Fruit fly (Drosophila melanogaster): Measurements from ENCODE around the gene Nepl8.

Gene Nepl8

dm6 chr2L:16501366-16501765 is 13.4 kb downstream of the Nepl8 start (continued):
- TF ChIP-seq fkh (GFP tag; optimal IDR thresholded peaks at IDR 0.05) (no peak), fd85E (GFP tag; optimal IDR thresholded peaks at IDR 0.05) (no peak), OdsH (GFP tag; optimal IDR thresholded peaks at IDR 0.05) (peak; percentile 8), CG10669 (GFP tag; optimal IDR thresholded peaks at IDR 0.05) (no peak), Sox14 (GFP tag; optimal IDR thresholded peaks at IDR 0.05) (no peak), CG11902 (GFP tag; optimal IDR thresholded peaks at IDR 0.05) (no peak), Eip93F (GFP tag; optimal IDR thresholded peaks at IDR 0.05) (no peak), CG16779 (tag; optimal IDR thresholded peaks at IDR 0.05) (peak; percentile 38), ss (GFP tag; optimal IDR thresholded peaks at IDR 0.05) (no peak), acj6 (GFP tag; optimal IDR thresholded peaks at IDR 0.05) (no peak), vri (GFP tag; optimal IDR thresholded peaks at IDR 0.05) (no peak), CG8632 (GFP tag; optimal IDR thresholded peaks at IDR 0.05) (no peak)

- TF ChIP-seq CG9139 (GFP tag; optimal IDR thresholded peaks at IDR 0.05) = peak; percentile 31
- TF ChIP-seq dac (GFP tag; optimal IDR thresholded peaks at IDR 0.05) = no peak
- TF ChIP-seq Sox15 (GFP tag; optimal IDR thresholded peaks at IDR 0.05) = peak; percentile 36
- peak; percentile 51 for TF ChIP-seq esn (GFP tag; optimal IDR thresholded peaks at IDR 0.05)
- TF ChIP-seq CG32006 (GFP tag; optimal IDR thresholded peaks at IDR 0.05) = peak; percentile 86
- no peak for TF ChIP-seq CG11902 (GFP tag; optimal IDR thresholded peaks at IDR 0.05)
- TF ChIP-seq lz (GFP tag; optimal IDR thresholded peaks at IDR 0.05) = peak; percentile 11
- peak; percentile 53 for TF ChIP-seq spab (GFP tag; optimal IDR thresholded peaks at IDR 0.05)
- TF ChIP-seq eg (GFP tag; IDR thresholded peaks at IDR 0.05) = peak; percentile 46; the same call in 1 of the 3 replicates
- TF ChIP-seq Eip78C (GFP tag) = peak; percentile 84
- peak; percentile 58 for TF ChIP-seq Eip75B (GFP tag; optimal IDR thresholded peaks at IDR 0.05)
- TF ChIP-seq achi (GFP tag; optimal IDR thresholded peaks at IDR 0.05) = peak; percentile 64
- TF ChIP-seq topi (GFP tag; optimal IDR thresholded peaks at IDR 0.05) = no peak
- peak; percentile 38 for TF ChIP-seq Ets96B (tag; optimal IDR thresholded peaks at IDR 0.05)
- TF ChIP-seq Lpt (GFP tag; optimal IDR thresholded peaks at IDR 0.05) = peak; percentile 47
- peak; percentile 50 for TF ChIP-seq CG8632 (GFP tag; optimal IDR thresholded peaks at IDR 0.05)
- peak; percentile 72 for TF ChIP-seq Hr4 (GFP tag; optimal IDR thresholded peaks at IDR 0.05)
- no peak for TF ChIP-seq Smox (GFP tag; optimal IDR thresholded peaks at IDR 0.05)
- peak; percentile 65 for TF ChIP-seq CG10631 (GFP tag; optimal IDR thresholded peaks at IDR 0.05)
- peak; percentile 42 for TF ChIP-seq Sox102F (GFP tag; optimal IDR thresholded peaks at IDR 0.05)
- peak; percentile 57 for TF ChIP-seq fd59A (GFP tag; optimal IDR thresholded peaks at IDR 0.05)
- TF ChIP-seq CG6808 (GFP tag; optimal IDR thresholded peaks at IDR 0.05) = peak; percentile 60
- no peak for TF ChIP-seq fd85E (GFP tag; optimal IDR thresholded peaks at IDR 0.05)
- TF ChIP-seq CG10669 (GFP tag; optimal IDR thresholded peaks at IDR 0.05) = peak; percentile 48
- no peak for TF ChIP-seq CG11294 (GFP tag; IDR thresholded peaks at IDR 0.05)
- TF ChIP-seq OdsH (GFP tag; optimal IDR thresholded peaks at IDR 0.05) = peak; percentile 77
- peak; percentile 53 for TF ChIP-seq CG15336 (GFP tag; IDR thresholded peaks at IDR 0.05)
- TF ChIP-seq CG8319 (GFP tag; optimal IDR thresholded peaks at IDR 0.05) = no peak
- TF ChIP-seq CG16779 (tag; optimal IDR thresholded peaks at IDR 0.05) = peak; percentile 44
- TF ChIP-seq CG6792 (GFP tag; optimal IDR thresholded peaks at IDR 0.05) = peak; percentile 52
- no peak; the same call in 2 of the 3 replicates for TF ChIP-seq CG6163 (GFP tag; IDR thresholded peaks at IDR 0.05)
- TF ChIP-seq Ets21C (GFP tag; optimal IDR thresholded peaks at IDR 0.05) = no peak
- TF ChIP-seq CG8119 (GFP tag; IDR thresholded peaks at IDR 0.05) = peak; percentile 72
- peak in 1 of 2 experiments; percentile 52 for TF ChIP-seq salr (GFP tag; optimal IDR thresholded peaks at IDR 0.05)
- peak; percentile 26 for TF ChIP-seq CG7368 (GFP tag; optimal IDR thresholded peaks at IDR 0.05)
- peak; percentile 48 for TF ChIP-seq Met (GFP tag; optimal IDR thresholded peaks at IDR 0.05)
- TF ChIP-seq fkh (GFP tag; optimal IDR thresholded peaks at IDR 0.05) = no peak
- no peak for TF ChIP-seq Blimp-1 (GFP tag; optimal IDR thresholded peaks at IDR 0.05)
- peak; percentile 42 to 66 for TF ChIP-seq ss (GFP tag; optimal IDR thresholded peaks at IDR 0.05)
- TF ChIP-seq acj6 (GFP tag; optimal IDR thresholded peaks at IDR 0.05) = peak; percentile 59
- peak; percentile 55 for TF ChIP-seq CG4318 (GFP tag; optimal IDR thresholded peaks at IDR 0.05)
- peak; percentile 14 for TF ChIP-seq cyc (GFP tag; optimal IDR thresholded peaks at IDR 0.05)
- TF ChIP-seq CG3919 (GFP tag; optimal IDR thresholded peaks at IDR 0.05) = peak; percentile 47
- TF ChIP-seq Eip93F (GFP tag; optimal IDR thresholded peaks at IDR 0.05) = no peak
- TF ChIP-seq Sox14 (GFP tag; optimal IDR thresholded peaks at IDR 0.05) = peak; percentile 46
- TF ChIP-seq svp (GFP tag) = peak; percentile 95
Measured at dm6 chr2L:16502898-16503551, 15.1 kb downstream of the Nepl8 start.

Data from whole organism, prepupa.